Worm (Caenorhabditis elegans) whole organism, L4 larva: ENCODE results near the gene F26F2.11.

Experiments
- aly-2 ChIP-seq: sonication (generic microtip); optimal IDR thresholded peaks from 2 replicates; lab custom pipeline; 2018; ENCODE audit warnings: missing biosample characterization, missing genetic modification characterization
- ama-1 ChIP-seq: fragments of 150-350 bp; optimal IDR thresholded peaks from 2 replicates; lab custom pipeline; 2014; ENCODE audit warnings: inconsistent platforms, mixed read lengths
- cey-2 ChIP-seq: sonication (generic microtip); optimal IDR thresholded peaks from 3 replicates; lab custom pipeline; 2017; ENCODE audit warnings: missing genetic modification characterization, mild to moderate bottlenecking, missing compliant biosample characterization, antibody characterized with exemption, borderline replicate concordance; ENCODE audit not compliant: insufficient read depth
- duxl-1 ChIP-seq: sonication (generic microtip); optimal IDR thresholded peaks from 2 replicates; lab custom pipeline; 2016; ENCODE audit warnings: mild to moderate bottlenecking, missing genetic modification characterization, moderate library complexity, missing compliant biosample characterization; ENCODE audit not compliant: poor library complexity
- egl-27 ChIP-seq: sonication (generic microtip); optimal IDR thresholded peaks from 3 replicates; lab custom pipeline; 2017; ENCODE audit warnings: missing biosample characterization, missing genetic modification reagents, missing genetic modification characterization
- lin-15B ChIP-seq: fragments of 150-350 bp; sonication (generic microtip); optimal IDR thresholded peaks from 3 replicates; lab custom pipeline; 2014; ENCODE audit warnings: missing biosample characterization, missing genetic modification characterization
- lin-39 ChIP-seq: fragments of 150-350 bp; optimal IDR thresholded peaks from 2 replicates; lab custom pipeline; 2014; ENCODE audit warnings: missing biosample characterization, missing genetic modification reagents, missing genetic modification characterization
- nhr-111 ChIP-seq: fragments of 200-800 bp; sonication (Bioruptor generic); optimal IDR thresholded peaks from 2 replicates; lab custom pipeline; 2018; ENCODE audit warnings: mild to moderate bottlenecking, missing genetic modification characterization, missing compliant biosample characterization
- nhr-237 ChIP-seq: sonication (generic microtip); optimal IDR thresholded peaks from 2 replicates; lab custom pipeline; 2017; ENCODE audit warnings: missing biosample characterization, missing genetic modification characterization
- nhr-25 ChIP-seq: sonication (generic microtip); optimal IDR thresholded peaks from 2 replicates; lab custom pipeline; 2017; ENCODE audit warnings: missing genetic modification characterization, mild to moderate bottlenecking, missing compliant biosample characterization, antibody characterized with exemption, moderate library complexity, borderline replicate concordance; ENCODE audit not compliant: insufficient read depth
- nhr-28 ChIP-seq: fragments of 150-350 bp; optimal IDR thresholded peaks from 2 replicates; lab custom pipeline; 2014; ENCODE audit warnings: missing biosample characterization, missing genetic modification characterization
- pha-4 ChIP-seq, 2 experiments: fragments of 150-350 bp in 1 of 2; fragments of 200-800 bp in 1 of 2; sonication (Bioruptor generic) in 1 of 2; IDR thresholded peaks in 1 of 2; optimal IDR thresholded peaks in 1 of 2; 2 replicates each; pipeline versions ENCODE4 v1.3.6 to Lab custom; 2014 to 2022; ENCODE audit warnings: missing genetic modification characterization in 2 of 2, missing genetic modification reagents in 2 of 2, missing biosample characterization in 1 of 2, missing compliant biosample characterization in 1 of 2
- unc-39 ChIP-seq: sonication (generic microtip); optimal IDR thresholded peaks from 2 replicates; lab custom pipeline; 2017; ENCODE audit warnings: missing biosample characterization, missing genetic modification characterization
- unc-62 ChIP-seq, 3 experiments: fragments of 150-350 bp in 1 of 3; sonication (generic microtip); optimal IDR thresholded peaks in 2 of 3; peaks in 1 of 3; 1 replicate in 1 of 3; 2 replicates in 2 of 3; lab custom pipeline; 2014 to 2017; ENCODE audit warnings: missing biosample characterization in 3 of 3, missing genetic modification characterization in 3 of 3, missing genetic modification reagents in 3 of 3, missing genotype in 1 of 3

DNA sequence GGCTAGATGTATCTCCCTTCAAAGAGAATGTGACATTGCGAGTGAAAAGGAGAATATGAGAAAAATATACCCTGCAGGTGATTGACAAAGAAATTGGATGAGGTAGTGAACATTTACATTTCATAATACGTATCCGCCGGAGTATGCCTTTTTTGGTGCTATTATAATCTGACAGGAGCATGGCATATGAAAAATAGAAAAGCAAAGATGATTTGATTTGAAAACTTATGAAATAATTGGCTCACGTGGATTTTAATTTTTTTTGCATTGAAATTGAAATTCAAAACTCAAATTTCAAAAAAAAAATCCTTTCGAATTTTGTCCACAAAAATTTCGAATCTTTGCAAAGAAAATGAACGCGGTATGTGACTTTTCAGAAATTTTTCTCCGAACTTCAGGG, 7.5 kb upstream of the F26F2.11 start, which contains the start of gene ttr-11:
- TF ChIP-seq aly-2 (tag; lab: Kevin White, UChicago), result no peak
- no peak for TF ChIP-seq pha-4 (GFP tag; IDR thresholded peaks at IDR 0.05; lab: Robert Waterston, UW)
- TF ChIP-seq pha-4 (tag; optimal IDR thresholded peaks at IDR 0.05; lab: Kevin White, UChicago), result no peak
- TF ChIP-seq egl-27 (tag; lab: Kevin White, UChicago), result no peak
- no peak for TF ChIP-seq nhr-111 (GFP tag; lab: Kevin White, UChicago)
- peak in 1 of 2 experiments; percentile 14 for TF ChIP-seq unc-62 (GFP tag; optimal IDR thresholded peaks at IDR 0.05 in 1 of 2; lab: Kevin White, UChicago)
- no peak for TF ChIP-seq unc-62 (tag; optimal IDR thresholded peaks at IDR 0.05; lab: Kevin White, UChicago)
- TF ChIP-seq duxl-1, result no peak
- no peak for TF ChIP-seq lin-39 (tag; lab: Kevin White, UChicago)
- TF ChIP-seq nhr-237 (tag; lab: Kevin White, UChicago), result no peak
- no peak for TF ChIP-seq nhr-25 (tag; lab: Kevin White, UChicago)
- no peak for TF ChIP-seq cey-2 (tag; lab: Kevin White, UChicago)
- no peak for TF ChIP-seq nhr-28 (tag; lab: Kevin White, UChicago)
- TF ChIP-seq lin-15B (tag; lab: Kevin White, UChicago), result no peak
- no peak for TF ChIP-seq ama-1
- no peak for TF ChIP-seq unc-39 (tag; lab: Kevin White, UChicago)
